Worm (Caenorhabditis elegans): ENCODE results near the gene zyg-12.

ce11 chrII:4931286-4931685 is 18.4 kb upstream of the zyg-12 start:
- TF ChIP-seq nfya-1 (tag; optimal IDR thresholded peaks at IDR 0.05) (no peak), nhr-11 (tag; optimal IDR thresholded peaks at IDR 0.05) (no peak), ama-1 (optimal IDR thresholded peaks at IDR 0.05) (no peak), elt-2 (tag; optimal IDR thresholded peaks at IDR 0.05) (no peak)
